Fruit fly (Drosophila melanogaster) whole organism, embryonic: Measurements from ENCODE around the gene deltaCOP.
A peak's percentile ranks its signal among the peaks of the same experiment; 100 is the strongest.

Experiments
- BtbVII ChIP-seq: fragments of 200-800 bp; sonication (Bioruptor generic); optimal IDR thresholded peaks from 3 replicates; lab custom pipeline; 2017; ENCODE audit warnings: missing biosample characterization, mild to moderate bottlenecking, missing genetic modification characterization
- CG1024 ChIP-seq: fragments of 200-800 bp; sonication (Bioruptor generic); IDR thresholded peaks from 2 replicates; pipeline ENCODE4 v1.3.6; 2022; ENCODE audit warnings: missing biosample characterization, missing genetic modification characterization
- CG10979 ChIP-seq: fragments of 200-800 bp; sonication (Bioruptor generic); optimal IDR thresholded peaks from 2 replicates; lab custom pipeline; 2018; ENCODE audit warnings: missing biosample characterization, mild to moderate bottlenecking, missing genetic modification characterization, moderate library complexity
- CG13775 ChIP-seq: fragments of 200-800 bp; sonication (Bioruptor generic); optimal IDR thresholded peaks from 3 replicates; lab custom pipeline; 2017; ENCODE audit warnings: missing biosample characterization, mild to moderate bottlenecking, missing genetic modification characterization
- CG17385 ChIP-seq: fragments of 200-800 bp; sonication (Bioruptor generic); optimal IDR thresholded peaks from 3 replicates; lab custom pipeline; 2018; ENCODE audit warnings: missing biosample characterization, mild to moderate bottlenecking, missing genetic modification characterization
- CG17612 ChIP-seq: fragments of 200-800 bp; sonication (Bioruptor generic); IDR thresholded peaks from 2 replicates; pipeline ENCODE4 v1.3.6; 2022; ENCODE audit warnings: missing biosample characterization, missing genetic modification characterization
- CG17912 ChIP-seq: fragments of 200-800 bp; sonication (Bioruptor generic); optimal IDR thresholded peaks from 2 replicates; lab custom pipeline; 2018; ENCODE audit warnings: missing biosample characterization, mild to moderate bottlenecking, missing genetic modification characterization
- CG2202 ChIP-seq: fragments of 200-800 bp; sonication (Bioruptor generic); optimal IDR thresholded peaks from 2 replicates; lab custom pipeline; 2018; ENCODE audit warnings: missing biosample characterization, mild to moderate bottlenecking, missing genetic modification characterization
- CG30431 ChIP-seq: fragments of 200-800 bp; sonication (Bioruptor generic); optimal IDR thresholded peaks from 2 replicates; lab custom pipeline; 2017; ENCODE audit warnings: missing biosample characterization, missing genetic modification characterization
- CG32767 ChIP-seq: fragments of 200-800 bp; sonication (Bioruptor generic); IDR thresholded peaks from 2 replicates; pipeline ENCODE4 v1.3.6; 2022; ENCODE audit warnings: missing biosample characterization, missing genetic modification characterization
- CG3838 ChIP-seq: fragments of 200-800 bp; sonication (Bioruptor generic); optimal IDR thresholded peaks from 3 replicates; lab custom pipeline; 2016; ENCODE audit warnings: missing biosample characterization, missing genetic modification characterization
- CG3995 ChIP-seq: fragments of 200-800 bp; sonication (Bioruptor generic); optimal IDR thresholded peaks from 3 replicates; lab custom pipeline; 2016; ENCODE audit warnings: missing biosample characterization, missing genetic modification characterization
- CG4854 ChIP-seq: fragments of 200-800 bp; sonication (Bioruptor generic); optimal IDR thresholded peaks from 2 replicates; lab custom pipeline; 2016; ENCODE audit warnings: missing biosample characterization, missing genetic modification characterization, inconsistent platforms
- CG6272 ChIP-seq: fragments of 200-800 bp; sonication (Bioruptor generic); IDR thresholded peaks from 2 replicates; pipeline ENCODE4 v1.3.6; 2022; ENCODE audit warnings: missing biosample characterization, missing genetic modification characterization
- CG7839 ChIP-seq: fragments of 200-800 bp; sonication (Bioruptor generic); optimal IDR thresholded peaks from 3 replicates; lab custom pipeline; 2018; ENCODE audit warnings: missing biosample characterization, mild to moderate bottlenecking, missing genetic modification characterization, moderate library complexity
- CG8388 ChIP-seq: fragments of 200-800 bp; sonication (Bioruptor generic); optimal IDR thresholded peaks from 2 replicates; lab custom pipeline; 2019; ENCODE audit warnings: missing biosample characterization, mild to moderate bottlenecking, missing genetic modification characterization, moderate library complexity
- CG9215 ChIP-seq: fragments of 200-800 bp; sonication (Bioruptor generic); IDR thresholded peaks from 2 replicates; pipeline ENCODE4 v1.3.6; 2022; ENCODE audit warnings: missing biosample characterization, missing genetic modification characterization
- Dad ChIP-seq: fragments of 200-800 bp; sonication (Bioruptor generic); optimal IDR thresholded peaks from 3 replicates; lab custom pipeline; 2016; ENCODE audit warnings: missing biosample characterization, missing genetic modification characterization
- Dll ChIP-seq: fragments of 200-800 bp; sonication (Bioruptor generic); IDR thresholded peaks from 4 replicates; pipeline ENCODE4 v1.3.6; 2022; ENCODE audit warnings: missing biosample characterization, missing genetic modification characterization; ENCODE audit not compliant: partially characterized antibody
- H2.0 ChIP-seq: fragments of 200-800 bp; sonication (Bioruptor generic); IDR thresholded peaks from 2 replicates; pipeline ENCODE4 v1.3.6; 2022; ENCODE audit warnings: missing biosample characterization, missing genetic modification characterization
- HLH54F ChIP-seq: fragments of 200-800 bp; sonication (Bioruptor generic); optimal IDR thresholded peaks from 3 replicates; lab custom pipeline; 2016; ENCODE audit warnings: missing biosample characterization, missing genetic modification characterization
- Hr51 ChIP-seq, 2 experiments: fragments of 200-800 bp; sonication (Bioruptor generic); optimal IDR thresholded peaks; 2 replicates in 1 of 2; 3 replicates in 1 of 2; lab custom pipeline; 2016 to 2018; ENCODE audit warnings: missing biosample characterization in 2 of 2, missing genetic modification characterization in 2 of 2, mild to moderate bottlenecking in 1 of 2, moderate library complexity in 1 of 2
- Lpt ChIP-seq: fragments of >200 bp; optimal IDR thresholded peaks from 2 replicates; lab custom pipeline; 2018; ENCODE audit warnings: missing biosample characterization, missing genetic modification characterization
- Neu2 ChIP-seq: fragments of 200-800 bp; sonication (Bioruptor generic); optimal IDR thresholded peaks from 3 replicates; lab custom pipeline; 2016; ENCODE audit warnings: missing biosample characterization, missing genetic modification characterization, borderline replicate concordance
- PHDP ChIP-seq: fragments of 200-800 bp; sonication (Bioruptor generic); optimal IDR thresholded peaks from 3 replicates; lab custom pipeline; 2018; ENCODE audit warnings: missing biosample characterization, mild to moderate bottlenecking, missing genetic modification characterization, moderate library complexity
- Rfx ChIP-seq: fragments of 200-800 bp; sonication (Bioruptor generic); IDR thresholded peaks from 2 replicates; pipeline ENCODE4 v1.3.6; 2022; ENCODE audit warnings: missing biosample characterization, missing genetic modification characterization
- Side ChIP-seq: fragments of 200-800 bp; sonication (Bioruptor generic); optimal IDR thresholded peaks from 2 replicates; lab custom pipeline; 2016; ENCODE audit warnings: missing biosample characterization, missing genetic modification characterization
- Taf1 ChIP-seq: fragments of 200-800 bp; sonication (Bioruptor generic); IDR thresholded peaks from 2 replicates; pipeline ENCODE4 v1.3.6; 2022; ENCODE audit warnings: missing biosample characterization, missing genetic modification characterization
- az2 ChIP-seq: fragments of 200-800 bp; sonication (Bioruptor generic); optimal IDR thresholded peaks from 3 replicates; lab custom pipeline; 2016; ENCODE audit warnings: missing biosample characterization, missing genetic modification characterization
- bcd ChIP-seq: fragments of 200-800 bp; sonication (Bioruptor generic); optimal IDR thresholded peaks from 2 replicates; lab custom pipeline; 2017; ENCODE audit warnings: missing biosample characterization, mild to moderate bottlenecking, missing genetic modification characterization
- br ChIP-seq: fragments of >200 bp; optimal IDR thresholded peaks from 2 replicates; lab custom pipeline; 2017
- caup ChIP-seq: fragments of 200-800 bp; sonication (Bioruptor generic); optimal IDR thresholded peaks from 3 replicates; lab custom pipeline; 2017; ENCODE audit warnings: missing biosample characterization, mild to moderate bottlenecking, missing genetic modification characterization, moderate library complexity; ENCODE audit not compliant: severe bottlenecking
- dimm ChIP-seq: fragments of 200-800 bp; sonication (Bioruptor generic); IDR thresholded peaks from 2 replicates; pipeline ENCODE4 v1.3.6; 2022; ENCODE audit warnings: missing biosample characterization, missing genetic modification characterization
- dysf ChIP-seq: fragments of 200-800 bp; sonication (Bioruptor generic); IDR thresholded peaks from 3 replicates; pipeline ENCODE4 v1.3.6; 2022; ENCODE audit warnings: missing biosample characterization, missing genetic modification characterization
- en ChIP-seq: fragments of 200-800 bp; sonication (Bioruptor generic); optimal IDR thresholded peaks from 2 replicates; lab custom pipeline; 2016; ENCODE audit warnings: missing biosample characterization, missing genetic modification characterization
- fd102C ChIP-seq: fragments of 200-800 bp; sonication (Bioruptor generic); optimal IDR thresholded peaks from 2 replicates; lab custom pipeline; 2018; ENCODE audit warnings: missing biosample characterization, mild to moderate bottlenecking, missing genetic modification characterization, moderate library complexity
- grau ChIP-seq: fragments of 200-800 bp; optimal IDR thresholded peaks from 3 replicates; lab custom pipeline; 2019; ENCODE audit warnings: missing biosample characterization, mild to moderate bottlenecking, missing genetic modification characterization, moderate library complexity
- ind ChIP-seq: fragments of 200-800 bp; sonication (Bioruptor generic); optimal IDR thresholded peaks from 3 replicates; lab custom pipeline; 2016; ENCODE audit warnings: missing biosample characterization, missing genetic modification characterization
- jumu ChIP-seq: fragments of 200-800 bp; sonication (Bioruptor generic); optimal IDR thresholded peaks from 3 replicates; lab custom pipeline; 2016; ENCODE audit warnings: missing biosample characterization, missing genetic modification characterization
- kni ChIP-seq: fragments of 200-800 bp; sonication (Bioruptor generic); optimal IDR thresholded peaks from 3 replicates; lab custom pipeline; 2017; ENCODE audit warnings: mild to moderate bottlenecking, missing biosample characterization, missing genetic modification reagents, missing genetic modification characterization
- luna ChIP-seq: fragments of 200-800 bp; sonication (Bioruptor generic); optimal IDR thresholded peaks from 2 replicates; lab custom pipeline; 2016; ENCODE audit warnings: missing biosample characterization, missing genetic modification characterization
- maf-S ChIP-seq: fragments of 200-800 bp; sonication (Bioruptor generic); optimal IDR thresholded peaks from 2 replicates; lab custom pipeline; 2016; ENCODE audit warnings: missing biosample characterization, missing genetic modification characterization
- mirr ChIP-seq: fragments of 200-800 bp; sonication (Bioruptor generic); optimal IDR thresholded peaks from 3 replicates; lab custom pipeline; 2018; ENCODE audit warnings: missing biosample characterization, mild to moderate bottlenecking, missing genetic modification characterization
- oc ChIP-seq: fragments of 200-800 bp; sonication (Bioruptor generic); optimal IDR thresholded peaks from 2 replicates; lab custom pipeline; 2018; ENCODE audit warnings: missing biosample characterization, mild to moderate bottlenecking, missing genetic modification characterization, moderate library complexity
- pho ChIP-seq: fragments of 200-800 bp; sonication (Bioruptor generic); optimal IDR thresholded peaks from 2 replicates; lab custom pipeline; 2016; ENCODE audit warnings: missing biosample characterization, missing genetic modification characterization
- pum ChIP-seq: fragments of 200-800 bp; sonication (Bioruptor generic); optimal IDR thresholded peaks from 2 replicates; lab custom pipeline; 2016; ENCODE audit warnings: missing biosample characterization, missing genetic modification characterization
- sima ChIP-seq: fragments of 200-800 bp; sonication (Bioruptor generic); optimal IDR thresholded peaks from 2 replicates; lab custom pipeline; 2016; ENCODE audit warnings: missing biosample characterization, missing genetic modification characterization
- slp2 ChIP-seq: fragments of 200-800 bp; sonication (Bioruptor generic); optimal IDR thresholded peaks from 2 replicates; lab custom pipeline; 2016; ENCODE audit warnings: missing biosample characterization, missing genetic modification characterization
- so ChIP-seq: fragments of 200-800 bp; sonication (Bioruptor generic); IDR thresholded peaks from 3 replicates; pipeline ENCODE4 v1.3.6; 2022; ENCODE audit warnings: missing biosample characterization, missing genetic modification characterization
- stwl ChIP-seq: fragments of 200-800 bp; sonication (Bioruptor generic); optimal IDR thresholded peaks from 3 replicates; lab custom pipeline; 2018; ENCODE audit warnings: missing biosample characterization, mild to moderate bottlenecking, missing genetic modification characterization, moderate library complexity
- tll ChIP-seq, 2 experiments: fragments of 200-800 bp in 1 of 2; fragments of >200 bp in 1 of 2; sonication (Bioruptor generic) in 1 of 2; optimal IDR thresholded peaks; 2 replicates each; lab custom pipeline; 2017 to 2019; ENCODE audit warnings: missing biosample characterization in 2 of 2, missing genetic modification characterization in 2 of 2, mild to moderate bottlenecking in 1 of 2, moderate library complexity in 1 of 2
- twi ChIP-seq: fragments of 200-800 bp; optimal IDR thresholded peaks from 2 replicates; lab custom pipeline; 2019; ENCODE audit warnings: missing biosample characterization, mild to moderate bottlenecking, missing genetic modification characterization, moderate library complexity

deltaCOP gene

DNA sequence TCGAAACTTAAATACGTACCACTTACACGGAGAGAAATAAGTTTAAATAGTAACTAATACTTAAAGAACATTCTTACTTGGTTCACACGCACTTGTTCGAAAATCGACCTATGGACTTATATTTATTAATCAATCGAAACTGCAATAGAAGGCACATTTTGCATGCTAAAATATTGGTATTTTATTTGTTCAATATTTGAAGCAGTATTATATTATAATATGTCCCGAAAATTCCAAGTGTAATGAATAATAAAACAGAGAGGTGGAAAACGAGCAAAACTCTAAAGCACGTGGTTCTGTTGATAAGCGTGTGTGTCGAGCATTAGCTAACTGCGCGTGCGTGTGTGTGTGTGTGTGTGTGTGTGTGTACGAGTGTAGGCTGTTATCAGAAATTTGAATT lies 11.7 kb downstream of the deltaCOP start (continued):
- TF ChIP-seq BtbVII (GFP tag; lab: Kevin White, UChicago) (peak; percentile 93), Lpt (GFP tag; lab: Kevin White, UChicago) (no peak), so (peak; percentile 86), H2.0 (GFP tag; lab: Robert Waterston, UW) (peak; percentile 74), CG13775 (peak; percentile 87), caup (GFP tag; lab: Kevin White, UChicago) (peak; percentile 90), bcd (GFP tag; lab: Kevin White, UChicago) (peak; percentile 86), CG7839 (tag; lab: Kevin White, UChicago) (peak; percentile 92), pho (GFP tag; lab: Kevin White, UChicago) (peak; percentile 83), CG2202 (peak; percentile 45), en (GFP tag; lab: Kevin White, UChicago) (peak; percentile 48), ind (GFP tag; lab: Kevin White, UChicago) (peak; percentile 87), oc (tag; lab: Kevin White, UChicago) (peak; percentile 63), maf-S (GFP tag; lab: Kevin White, UChicago) (peak; percentile 68), CG6272 (GFP tag; lab: Robert Waterston, UW) (peak; percentile 69), az2 (GFP tag; lab: Kevin White, UChicago) (peak; percentile 73), pum (peak; percentile 58), stwl (tag; lab: Kevin White, UChicago) (no peak), grau (tag; lab: Kevin White, UChicago) (peak; percentile 91), CG3838 (GFP tag; lab: Kevin White, UChicago) (peak; percentile 66), tll (GFP tag; optimal IDR thresholded peaks at IDR 0.05; lab: Kevin White, UChicago) (no peak), CG17385 (GFP tag; lab: Kevin White, UChicago) (peak; percentile 85), sima (GFP tag; lab: Kevin White, UChicago) (no peak), fd102C (no peak), Side (peak; percentile 68), luna (no peak), slp2 (GFP tag; lab: Kevin White, UChicago) (peak; percentile 54), jumu (GFP tag; lab: Kevin White, UChicago) (peak; percentile 56), br (lab: Kevin White, UChicago) (no peak), CG8388 (GFP tag; lab: Kevin White, UChicago) (peak; percentile 71), dimm (GFP tag; lab: Robert Waterston, UW) (no peak), Dll (GFP tag; lab: Robert Waterston, UW) (no peak), HLH54F (GFP tag; lab: Kevin White, UChicago) (peak; percentile 72), Taf1 (peak; percentile 58), CG1024 (no peak), CG30431 (GFP tag; lab: Kevin White, UChicago) (peak; percentile 72), dysf (GFP tag; lab: Robert Waterston, UW) (peak; percentile 87), Rfx (GFP tag; lab: Robert Waterston, UW) (peak; percentile 89), CG4854 (GFP tag; lab: Kevin White, UChicago) (peak; percentile 83), twi (tag; lab: Kevin White, UChicago) (peak; percentile 71), CG9215 (GFP tag; lab: Robert Waterston, UW) (peak; percentile 75), CG3995 (GFP tag; lab: Kevin White, UChicago) (peak; percentile 54), mirr (GFP tag; lab: Kevin White, UChicago) (peak; percentile 82), Neu2 (GFP tag; lab: Kevin White, UChicago) (no peak), CG17912 (GFP tag; lab: Kevin White, UChicago) (peak; percentile 16), kni (GFP tag; lab: Kevin White, UChicago) (no peak), CG17612 (GFP tag; lab: Robert Waterston, UW) (no peak), Hr51 (GFP tag; optimal IDR thresholded peaks at IDR 0.05; lab: Kevin White, UChicago) (peak; percentile 76 to 89), CG32767 (GFP tag; lab: Robert Waterston, UW) (peak; percentile 48), Dad (peak; percentile 75), PHDP (tag; lab: Kevin White, UChicago) (peak; percentile 92), CG10979 (tag; lab: Kevin White, UChicago) (peak; percentile 76)
